Worm (Caenorhabditis elegans): ENCODE data around the gene natb-1.

The natb-1 gene

ce11 chrV:8000929-8001513 lies 17.8 kb upstream of the natb-1 start, which contains the start of gene Y97E10AR.1 (continued):
- TF ChIP-seq ama-1 (optimal IDR thresholded peaks at IDR 0.05), result no peak
- TF ChIP-seq elt-2 (tag; optimal IDR thresholded peaks at IDR 0.05), result peak; percentile 81
- TF ChIP-seq dpl-1 (GFP tag; optimal IDR thresholded peaks at IDR 0.05), result peak; percentile 43 to 58 (median 49)
- TF ChIP-seq elt-3 (tag; optimal IDR thresholded peaks at IDR 0.05), result peak in 1 of 6 experiments; percentile 7
- no peak for TF ChIP-seq unc-130 (tag; optimal IDR thresholded peaks at IDR 0.05)
- TF ChIP-seq efl-3 (GFP tag; optimal IDR thresholded peaks at IDR 0.05), result no peak
- TF ChIP-seq ztf-11 (tag; optimal IDR thresholded peaks at IDR 0.05), result peak in 1 of 2 experiments; percentile 41
- TF ChIP-seq aha-1 (tag; optimal IDR thresholded peaks at IDR 0.05), result no peak
- TF ChIP-seq nhr-76 (tag; optimal IDR thresholded peaks at IDR 0.05), result no peak
- TF ChIP-seq fkh-10 (GFP tag; optimal IDR thresholded peaks at IDR 0.05), result peak; percentile 57
- TF ChIP-seq pax-3 (tag; optimal IDR thresholded peaks at IDR 0.05), result no peak
- TF ChIP-seq nhr-12 (tag; optimal IDR thresholded peaks at IDR 0.05), result no peak
- TF ChIP-seq zip-4 (GFP tag; optimal IDR thresholded peaks at IDR 0.05), result peak; percentile 22
- no peak for TF ChIP-seq nhr-28 (tag; optimal IDR thresholded peaks at IDR 0.05)
- TF ChIP-seq C16A3.4 (tag; optimal IDR thresholded peaks at IDR 0.05), result peak; percentile 73
- peak; percentile 17 to 79 for TF ChIP-seq mdl-1 (tag; optimal IDR thresholded peaks at IDR 0.05)
- TF ChIP-seq hlh-4 (tag; optimal IDR thresholded peaks at IDR 0.05), result no peak
- no peak for TF ChIP-seq C34B4.2 (tag; optimal IDR thresholded peaks at IDR 0.05)
- no peak for TF ChIP-seq nhr-237 (tag; optimal IDR thresholded peaks at IDR 0.05)
- TF ChIP-seq F16B12.6 (tag; optimal IDR thresholded peaks at IDR 0.05), result peak; percentile 25
- peak; percentile 45 for TF ChIP-seq fkh-4 (tag; optimal IDR thresholded peaks at IDR 0.05; ENCODE audit: borderline replicate concordance)
- peak; percentile 47 for TF ChIP-seq skn-1 (tag; optimal IDR thresholded peaks at IDR 0.05)
- TF ChIP-seq unc-98 (GFP tag; IDR thresholded peaks at IDR 0.05), result no peak
- TF ChIP-seq swsn-7 (tag; optimal IDR thresholded peaks at IDR 0.05), result peak; percentile 83
- TF ChIP-seq alr-1 (tag; optimal IDR thresholded peaks at IDR 0.05; ENCODE audit: borderline replicate concordance), result no peak
- no peak for TF ChIP-seq nhr-90 (tag; optimal IDR thresholded peaks at IDR 0.05; ENCODE audit: poor library complexity)
- TF ChIP-seq unc-62 (GFP tag; optimal IDR thresholded peaks at IDR 0.05), result no peak
- peak; percentile 74 for TF ChIP-seq nhr-19 (GFP tag; conservative IDR thresholded peaks at IDR 0.05)
- peak; percentile 90 for TF ChIP-seq unc-86 (tag; optimal IDR thresholded peaks at IDR 0.05)
- TF ChIP-seq C04F5.9 (tag; optimal IDR thresholded peaks at IDR 0.05), result no peak
- no peak for TF ChIP-seq sox-4 (tag; optimal IDR thresholded peaks at IDR 0.05)
- peak; percentile 22 for TF ChIP-seq ceh-8 (GFP tag; optimal IDR thresholded peaks at IDR 0.05)

- TF ChIP-seq C16A3.4 (tag; optimal IDR thresholded peaks at IDR 0.05), result no peak
- no peak for TF ChIP-seq Y116A8C.19 (tag; optimal IDR thresholded peaks at IDR 0.05; ENCODE audit: borderline replicate concordance)
These were observed 12.6 kb upstream of the natb-1 start, which contains the start of gene Y97E10AR.2 for ce11 chrV:7995878-7996277. Y97E10AR.2 (plus strand) TSS chrV:7996178.

ce11 chrV:7995165-7995564 lies 11.9 kb upstream of the natb-1 start:
- TF ChIP-seq tlp-1 (tag; optimal IDR thresholded peaks at IDR 0.05) (no peak), nhr-77 (tag; optimal IDR thresholded peaks at IDR 0.05) (no peak), C16A3.4 (tag; optimal IDR thresholded peaks at IDR 0.05) (no peak), elt-3 (tag; optimal IDR thresholded peaks at IDR 0.05) (no peak), C34B4.2 (tag; optimal IDR thresholded peaks at IDR 0.05) (no peak), hpl-2 (GFP tag; optimal IDR thresholded peaks at IDR 0.05) (no peak), fkh-8 (tag; optimal IDR thresholded peaks at IDR 0.05) (no peak), mef-2 (tag; optimal IDR thresholded peaks at IDR 0.05) (no peak), sox-4 (tag; optimal IDR thresholded peaks at IDR 0.05) (no peak), pag-3 (tag; optimal IDR thresholded peaks at IDR 0.05; ENCODE audit: borderline replicate concordance, insufficient read depth) (no peak), ceh-82 (tag; optimal IDR thresholded peaks at IDR 0.05) (no peak), unc-30 (tag; optimal IDR thresholded peaks at IDR 0.05) (no peak), aha-1 (tag; optimal IDR thresholded peaks at IDR 0.05) (no peak), xbp-1 (tag; optimal IDR thresholded peaks at IDR 0.05) (no peak), nhr-237 (tag; optimal IDR thresholded peaks at IDR 0.05) (no peak)

Measured in whole organism, L1 larva.